Fruit fly (Drosophila melanogaster) whole organism, embryonic: ENCODE results near the gene mbc.

Source experiments
- ATbp ChIP-seq: fragments of 200-800 bp; sonication (Bioruptor generic); optimal IDR thresholded peaks from 2 replicates; lab custom pipeline; 2017; ENCODE audit warnings: missing biosample characterization, mild to moderate bottlenecking, missing genetic modification characterization, missing genetic modification reagents
- CG10959 ChIP-seq: fragments of 200-800 bp; sonication (Bioruptor generic); IDR thresholded peaks from 2 replicates; pipeline ENCODE4 v1.3.6; 2022; ENCODE audit warnings: missing biosample characterization, missing genetic modification characterization
- CG11696 ChIP-seq: fragments of 200-800 bp; sonication (Bioruptor generic); IDR thresholded peaks from 2 replicates; pipeline ENCODE4 v1.3.6; 2022; ENCODE audit warnings: missing biosample characterization, missing genetic modification characterization
- CG12219 ChIP-seq: fragments of 200-800 bp; sonication (Bioruptor generic); optimal IDR thresholded peaks from 3 replicates; lab custom pipeline; 2018; ENCODE audit warnings: missing biosample characterization, mild to moderate bottlenecking, missing genetic modification characterization
- CG1233 ChIP-seq: fragments of 200-800 bp; sonication (Bioruptor generic); optimal IDR thresholded peaks from 4 replicates; lab custom pipeline; 2018; ENCODE audit warnings: missing biosample characterization, mild to moderate bottlenecking, missing genetic modification characterization
- CG12744 ChIP-seq: fragments of 200-800 bp; sonication (Bioruptor generic); optimal IDR thresholded peaks from 2 replicates; lab custom pipeline; 2016; ENCODE audit warnings: missing biosample characterization, missing genetic modification characterization
- CG14965 ChIP-seq: fragments of 200-800 bp; sonication (Bioruptor generic); optimal IDR thresholded peaks from 2 replicates; lab custom pipeline; 2016; ENCODE audit warnings: missing biosample characterization, missing genetic modification characterization, borderline replicate concordance
- CG16863 ChIP-seq: fragments of 200-800 bp; sonication (Bioruptor generic); optimal IDR thresholded peaks from 3 replicates; lab custom pipeline; 2016; ENCODE audit warnings: missing biosample characterization, missing genetic modification characterization
- CG17186 ChIP-seq: fragments of 200-800 bp; sonication (Bioruptor generic); optimal IDR thresholded peaks from 3 replicates; lab custom pipeline; 2017; ENCODE audit warnings: missing biosample characterization, missing genetic modification reagents, missing genetic modification characterization
- CG17568 ChIP-seq: fragments of 200-800 bp; sonication (Bioruptor generic); optimal IDR thresholded peaks from 2 replicates; lab custom pipeline; 2018; ENCODE audit warnings: missing biosample characterization, mild to moderate bottlenecking, missing genetic modification characterization, moderate library complexity
- CG17912 ChIP-seq: fragments of 200-800 bp; sonication (Bioruptor generic); optimal IDR thresholded peaks from 2 replicates; lab custom pipeline; 2018; ENCODE audit warnings: missing biosample characterization, mild to moderate bottlenecking, missing genetic modification characterization
- CG2116 ChIP-seq: fragments of 200-800 bp; sonication (Bioruptor generic); optimal IDR thresholded peaks from 3 replicates; lab custom pipeline; 2018; ENCODE audit warnings: missing biosample characterization, mild to moderate bottlenecking, missing genetic modification characterization
- CG2202 ChIP-seq: fragments of 200-800 bp; sonication (Bioruptor generic); optimal IDR thresholded peaks from 2 replicates; lab custom pipeline; 2018; ENCODE audit warnings: missing biosample characterization, mild to moderate bottlenecking, missing genetic modification characterization
- CG2712 ChIP-seq: fragments of 200-800 bp; optimal IDR thresholded peaks from 3 replicates; lab custom pipeline; 2019; ENCODE audit warnings: missing biosample characterization, mild to moderate bottlenecking, missing genetic modification characterization, moderate library complexity
- CG30403 ChIP-seq: fragments of 200-800 bp; sonication (Bioruptor generic); optimal IDR thresholded peaks from 3 replicates; lab custom pipeline; 2016; ENCODE audit warnings: missing biosample characterization, missing genetic modification characterization
- CG32767 ChIP-seq: fragments of 200-800 bp; sonication (Bioruptor generic); IDR thresholded peaks from 2 replicates; pipeline ENCODE4 v1.3.6; 2022; ENCODE audit warnings: missing biosample characterization, missing genetic modification characterization
- CG4328 ChIP-seq: fragments of 200-800 bp; sonication (Bioruptor generic); optimal IDR thresholded peaks from 3 replicates; lab custom pipeline; 2017; ENCODE audit warnings: missing biosample characterization, missing genetic modification reagents, missing genetic modification characterization
- CG4854 ChIP-seq: fragments of 200-800 bp; sonication (Bioruptor generic); optimal IDR thresholded peaks from 2 replicates; lab custom pipeline; 2016; ENCODE audit warnings: missing biosample characterization, missing genetic modification characterization, inconsistent platforms
- CG6765 ChIP-seq: fragments of 200-800 bp; sonication (Bioruptor generic); optimal IDR thresholded peaks from 3 replicates; lab custom pipeline; 2017; ENCODE audit warnings: missing biosample characterization, mild to moderate bottlenecking, missing genetic modification characterization
- CG6854 ChIP-seq: fragments of 200-800 bp; sonication (Bioruptor generic); optimal IDR thresholded peaks from 3 replicates; lab custom pipeline; 2017; ENCODE audit warnings: missing biosample characterization, mild to moderate bottlenecking, missing genetic modification characterization
- CG7987 ChIP-seq: fragments of 200-800 bp; sonication (Bioruptor generic); optimal IDR thresholded peaks from 2 replicates; lab custom pipeline; 2018; ENCODE audit warnings: missing biosample characterization, mild to moderate bottlenecking, missing genetic modification characterization, moderate library complexity
- CG8089 ChIP-seq: fragments of 200-800 bp; sonication (Bioruptor generic); optimal IDR thresholded peaks from 3 replicates; lab custom pipeline; 2016; ENCODE audit warnings: missing biosample characterization, missing genetic modification characterization
- CG8290 ChIP-seq, 3 experiments: fragments of 200-800 bp; sonication (Bioruptor generic); optimal IDR thresholded peaks; 2 replicates each; lab custom pipeline; 2016 to 2019; ENCODE audit warnings: missing biosample characterization in 3 of 3, missing genetic modification characterization in 3 of 3, mild to moderate bottlenecking in 2 of 3, moderate library complexity in 1 of 3
- Fer1 ChIP-seq: fragments of 200-800 bp; sonication (Bioruptor generic); optimal IDR thresholded peaks from 2 replicates; lab custom pipeline; 2017; ENCODE audit warnings: missing biosample characterization, mild to moderate bottlenecking, missing genetic modification characterization
- HHEX ChIP-seq: fragments of 200-800 bp; sonication (Bioruptor generic); optimal IDR thresholded peaks from 3 replicates; lab custom pipeline; 2017; ENCODE audit warnings: missing biosample characterization, mild to moderate bottlenecking, missing genetic modification characterization, missing genetic modification reagents
- HmgZ ChIP-seq: fragments of 200-800 bp; sonication (Bioruptor generic); optimal IDR thresholded peaks from 2 replicates; lab custom pipeline; 2018; ENCODE audit warnings: missing biosample characterization, mild to moderate bottlenecking, missing genetic modification characterization
- Hr3 ChIP-seq: fragments of 200-800 bp; sonication (Bioruptor generic); optimal IDR thresholded peaks from 3 replicates; lab custom pipeline; 2016; ENCODE audit warnings: missing biosample characterization, missing genetic modification characterization
- Hsf ChIP-seq: fragments of 200-800 bp; sonication (Bioruptor generic); optimal IDR thresholded peaks from 3 replicates; lab custom pipeline; 2016; ENCODE audit warnings: missing biosample characterization, missing genetic modification characterization
- Jarid2 ChIP-seq: fragments of 200-800 bp; sonication (Bioruptor generic); optimal IDR thresholded peaks from 3 replicates; lab custom pipeline; 2017; ENCODE audit warnings: mild to moderate bottlenecking, missing biosample characterization, missing genetic modification reagents, missing genetic modification characterization
- Lhr ChIP-seq: fragments of 200-800 bp; sonication (Bioruptor generic); optimal IDR thresholded peaks from 3 replicates; lab custom pipeline; 2017; ENCODE audit warnings: mild to moderate bottlenecking, missing biosample characterization, missing genetic modification reagents, missing genetic modification characterization
- Lim3 ChIP-seq: fragments of 200-800 bp; sonication (Bioruptor generic); IDR thresholded peaks from 2 replicates; pipeline ENCODE4 v1.3.6; 2022; ENCODE audit warnings: missing biosample characterization, missing genetic modification characterization
- Mes4 ChIP-seq: fragments of 200-800 bp; sonication (Bioruptor generic); optimal IDR thresholded peaks from 2 replicates; lab custom pipeline; 2016; ENCODE audit warnings: missing biosample characterization, missing genetic modification characterization
- Neu2 ChIP-seq: fragments of 200-800 bp; sonication (Bioruptor generic); optimal IDR thresholded peaks from 3 replicates; lab custom pipeline; 2016; ENCODE audit warnings: missing biosample characterization, missing genetic modification characterization, borderline replicate concordance
- Poxn ChIP-seq: fragments of 200-800 bp; sonication (Bioruptor generic); IDR thresholded peaks from 2 replicates; pipeline ENCODE4 v1.3.6; 2022; ENCODE audit warnings: missing biosample characterization, missing genetic modification characterization
- Ssrp ChIP-seq: fragments of 200-800 bp; sonication (Bioruptor generic); optimal IDR thresholded peaks from 2 replicates; lab custom pipeline; 2018; ENCODE audit warnings: missing biosample characterization, mild to moderate bottlenecking, missing genetic modification characterization, moderate library complexity
- cad ChIP-seq: fragments of >200 bp; optimal IDR thresholded peaks from 2 replicates; lab custom pipeline; 2017; ENCODE audit warnings: missing biosample characterization, missing genetic modification characterization
- chm ChIP-seq: fragments of 200-800 bp; sonication (Bioruptor generic); IDR thresholded peaks from 2 replicates; pipeline ENCODE4 v1.3.6; 2022; ENCODE audit warnings: missing biosample characterization, missing genetic modification characterization
- ci ChIP-seq: fragments of 200-800 bp; sonication (Bioruptor generic); IDR thresholded peaks from 3 replicates; pipeline ENCODE4 v1.3.6; 2022; ENCODE audit warnings: missing biosample characterization, missing genetic modification characterization
- fd102C ChIP-seq: fragments of 200-800 bp; sonication (Bioruptor generic); optimal IDR thresholded peaks from 2 replicates; lab custom pipeline; 2018; ENCODE audit warnings: missing biosample characterization, mild to moderate bottlenecking, missing genetic modification characterization, moderate library complexity
- lmd ChIP-seq: fragments of 200-800 bp; sonication (Bioruptor generic); IDR thresholded peaks from 2 replicates; pipeline ENCODE4 v1.3.6; 2022; ENCODE audit warnings: missing biosample characterization, missing genetic modification characterization
- lov ChIP-seq, 2 experiments: fragments of 200-800 bp in 1 of 2; fragments of >200 bp in 1 of 2; sonication (Bioruptor generic) in 1 of 2; IDR thresholded peaks in 1 of 2; optimal IDR thresholded peaks in 1 of 2; 2 replicates in 1 of 2; 3 replicates in 1 of 2; pipeline versions ENCODE4 v1.3.6 to Lab custom; 2017 to 2022; ENCODE audit warnings: missing biosample characterization in 1 of 2, missing genetic modification characterization in 1 of 2
- nerfin-1 ChIP-seq: fragments of 200-800 bp; sonication (Bioruptor generic); optimal IDR thresholded peaks from 3 replicates; lab custom pipeline; 2019; ENCODE audit warnings: missing biosample characterization, mild to moderate bottlenecking, missing genetic modification characterization, moderate library complexity
- pfk ChIP-seq: fragments of 200-800 bp; sonication (Bioruptor generic); optimal IDR thresholded peaks from 2 replicates; lab custom pipeline; 2018; ENCODE audit warnings: missing biosample characterization, mild to moderate bottlenecking, missing genetic modification characterization, moderate library complexity
- row ChIP-seq: fragments of 200-800 bp; sonication (Bioruptor generic); IDR thresholded peaks from 3 replicates; pipeline ENCODE4 v1.3.6; 2022; ENCODE audit warnings: missing biosample characterization, missing genetic modification characterization
- sc ChIP-seq, 3 experiments: fragments of >200 bp in 2 of 3; fragments of 200-800 bp in 1 of 3; sonication (Bioruptor generic) in 1 of 3; optimal IDR thresholded peaks; 2 replicates in 2 of 3; 3 replicates in 1 of 3; lab custom pipeline; 2017; ENCODE audit warnings: mild to moderate bottlenecking in 1 of 3, missing biosample characterization in 1 of 3, missing genetic modification characterization in 1 of 3, missing genetic modification reagents in 1 of 3
- seq ChIP-seq: fragments of 200-800 bp; sonication (Bioruptor generic); IDR thresholded peaks from 2 replicates; pipeline ENCODE4 v1.3.6; 2022; ENCODE audit warnings: missing biosample characterization, missing genetic modification characterization
- tio ChIP-seq: fragments of 200-800 bp; sonication (Bioruptor generic); optimal IDR thresholded peaks from 2 replicates; lab custom pipeline; 2017; ENCODE audit warnings: missing biosample characterization, missing genetic modification characterization, inconsistent platforms
- wek ChIP-seq: fragments of 200-800 bp; sonication (Bioruptor generic); optimal IDR thresholded peaks from 3 replicates; lab custom pipeline; 2018; ENCODE audit warnings: missing biosample characterization, mild to moderate bottlenecking, missing genetic modification characterization, moderate library complexity
- zen ChIP-seq: fragments of 200-800 bp; sonication (Bioruptor generic); optimal IDR thresholded peaks from 3 replicates; lab custom pipeline; 2018; ENCODE audit warnings: missing biosample characterization, mild to moderate bottlenecking, missing genetic modification characterization, moderate library complexity

The mbc gene

DNA sequence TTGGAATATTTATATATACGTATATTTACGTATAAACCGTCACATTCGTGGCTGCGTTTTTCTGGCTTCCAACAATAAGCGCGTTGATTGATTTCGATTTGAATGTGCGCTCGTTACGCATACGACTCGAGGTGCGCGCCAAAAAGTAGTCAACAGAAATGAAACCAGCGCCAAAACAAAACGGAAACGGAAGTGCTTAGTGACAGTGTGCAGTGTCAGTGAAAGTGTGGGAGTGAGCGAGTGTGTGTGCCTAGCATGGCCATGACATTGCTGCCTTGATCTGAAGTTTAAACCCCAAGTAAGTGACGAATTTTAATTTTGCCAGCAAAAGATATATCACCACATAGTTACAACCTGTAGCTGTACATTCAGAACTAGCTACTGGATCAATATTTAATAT lies 22.1 kb downstream of the mbc start, which contains the start of gene CG34355 (continued):
- TF ChIP-seq lmd (GFP tag; lab: Robert Waterston, UW) (no peak), tio (GFP tag; lab: Kevin White, UChicago) (no peak), CG14965 (GFP tag; lab: Kevin White, UChicago) (no peak), wek (peak; percentile 80), Poxn (no peak), seq (GFP tag; lab: Robert Waterston, UW) (peak; percentile 36; the same call in 1 of the 2 replicates), CG30403 (GFP tag; lab: Kevin White, UChicago) (no peak), HmgZ (tag; lab: Kevin White, UChicago) (no peak), HHEX (GFP tag; lab: Kevin White, UChicago) (peak; percentile 46), CG2116 (GFP tag; lab: Kevin White, UChicago) (peak; percentile 37), lov (optimal IDR thresholded peaks at IDR 0.05; lab: Kevin White, UChicago) (no peak), lov (GFP tag; IDR thresholded peaks at IDR 0.05; lab: Robert Waterston, UW) (0 out of 3 replicates have a peak, but pooled peaks have one; percentile 14), CG10959 (GFP tag; lab: Robert Waterston, UW) (no peak), CG17186 (GFP tag; lab: Kevin White, UChicago) (peak; percentile 46), Ssrp (peak; percentile 6), CG4854 (no peak), fd102C (GFP tag; lab: Kevin White, UChicago) (peak; percentile 33), CG16863 (GFP tag; lab: Kevin White, UChicago) (peak; percentile 15), Lim3 (GFP tag; lab: Robert Waterston, UW) (no peak), CG2712 (no peak), CG17912 (GFP tag; lab: Kevin White, UChicago) (peak; percentile 82), CG2202 (peak; percentile 66), Hsf (GFP tag; lab: Kevin White, UChicago) (peak; percentile 12), CG7987 (GFP tag; lab: Kevin White, UChicago) (peak; percentile 62), cad (GFP tag; lab: Kevin White, UChicago) (no peak), CG8089 (peak; percentile 5), Mes4 (peak; percentile 58), CG8290 (GFP tag; optimal IDR thresholded peaks at IDR 0.05; lab: Kevin White, UChicago) (no peak), CG8290 (tag; optimal IDR thresholded peaks at IDR 0.05; lab: Kevin White, UChicago) (peak in 1 of 2 experiments; percentile 45), sc (optimal IDR thresholded peaks at IDR 0.05; lab: Kevin White, UChicago) (no peak), sc (GFP tag; optimal IDR thresholded peaks at IDR 0.05; lab: Kevin White, UChicago) (peak; percentile 36), Fer1 (GFP tag; lab: Kevin White, UChicago) (no peak), row (no peak), nerfin-1 (tag; lab: Kevin White, UChicago) (no peak), CG12744 (GFP tag; lab: Kevin White, UChicago) (peak; percentile 19), zen (peak; percentile 26), chm (GFP tag; lab: Robert Waterston, UW) (peak; percentile 56; the same call in 1 of the 2 replicates), CG12219 (GFP tag; lab: Kevin White, UChicago) (peak; percentile 80), CG6765 (GFP tag; lab: Kevin White, UChicago) (peak; percentile 33), CG32767 (GFP tag; lab: Robert Waterston, UW) (no peak), Neu2 (GFP tag; lab: Kevin White, UChicago) (no peak), Lhr (GFP tag; lab: Kevin White, UChicago) (peak; percentile 19), pfk (GFP tag; lab: Kevin White, UChicago) (no peak), CG6854 (peak; percentile 42), Jarid2 (GFP tag; lab: Kevin White, UChicago) (no peak), ci (peak; percentile 94), CG11696 (peak; percentile 33; the same call in 1 of the 2 replicates), Hr3 (GFP tag; lab: Kevin White, UChicago) (no peak), CG17568 (GFP tag; lab: Kevin White, UChicago) (peak; percentile 84), ATbp (GFP tag; lab: Kevin White, UChicago) (peak; percentile 66), CG1233 (GFP tag; lab: Kevin White, UChicago) (peak; percentile 69), CG4328 (GFP tag; lab: Kevin White, UChicago) (peak; percentile 7)
